Worm (Caenorhabditis elegans): ENCODE results near the gene K07D4.4.
A peak's percentile ranks its signal among the peaks of the same experiment; 100 is the strongest.

K07D4.4 gene

ce11 chrII:4044349-4044748, 12.2 kb upstream of the K07D4.4 start, which contains the start of gene rpn-11 (continued):
- TF ChIP-seq ztf-7 (tag; optimal IDR thresholded peaks at IDR 0.05) (peak; percentile 46), lin-29 (GFP tag; IDR thresholded peaks at IDR 0.05) (peak; percentile 74; the same call in 1 of the 2 replicates), daf-8 (GFP tag; IDR thresholded peaks at IDR 0.05) (no peak), hmg-1.1 (GFP tag; IDR thresholded peaks at IDR 0.05) (peak; percentile 74), R02D3.7 (tag; optimal IDR thresholded peaks at IDR 0.05) (no peak), nhr-28 (tag; optimal IDR thresholded peaks at IDR 0.05) (peak; percentile 41), daf-19 (GFP tag; conservative IDR thresholded peaks at IDR 0.05) (0 out of 2 replicates have a peak, but pooled peaks have one; percentile 39), nhr-11 (tag; optimal IDR thresholded peaks at IDR 0.05) (peak; percentile 51), fkh-10 (GFP tag; optimal IDR thresholded peaks at IDR 0.05) (peak; percentile 43), nhr-48 (tag; optimal IDR thresholded peaks at IDR 0.05) (peak; percentile 63), dmd-6 (GFP tag; IDR thresholded peaks at IDR 0.05) (peak; percentile 77), dve-1 (tag; optimal IDR thresholded peaks at IDR 0.05; ENCODE audit: insufficient read depth) (peak; percentile 77), sdz-12 (GFP tag; optimal IDR thresholded peaks at IDR 0.05) (no peak), egl-27 (tag; optimal IDR thresholded peaks at IDR 0.05) (no peak), hif-1 (tag; optimal IDR thresholded peaks at IDR 0.05) (peak in 1 of 2 experiments; percentile 66), egl-43 (GFP tag; IDR thresholded peaks at IDR 0.05) (0 out of 2 replicates have a peak, but pooled peaks have one; percentile 52), rbr-2 (tag; optimal IDR thresholded peaks at IDR 0.05) (peak; percentile 90), zfp-2 (tag; optimal IDR thresholded peaks at IDR 0.05) (peak; percentile 64), Y48G9A.11 (GFP tag; IDR thresholded peaks at IDR 0.05) (no peak), lin-38 (GFP tag; IDR thresholded peaks at IDR 0.05) (peak; percentile 90), lsy-2 (tag; optimal IDR thresholded peaks at IDR 0.05) (peak; percentile 81 to 97), mxl-3 (GFP tag; optimal IDR thresholded peaks at IDR 0.05) (peak; percentile 60), dpl-1 (GFP tag; optimal IDR thresholded peaks at IDR 0.05) (peak; percentile 97), lin-15B (tag; optimal IDR thresholded peaks at IDR 0.05) (no peak), ZK337.2 (GFP tag; IDR thresholded peaks at IDR 0.05) (peak; percentile 49; the same call in 1 of the 2 replicates), unc-39 (tag; optimal IDR thresholded peaks at IDR 0.05) (no peak), mdl-1 (tag; optimal IDR thresholded peaks at IDR 0.05) (peak in 1 of 2 experiments; percentile 83), saeg-2 (GFP tag; IDR thresholded peaks at IDR 0.05) (no peak), php-3 (GFP tag; IDR thresholded peaks at IDR 0.05) (peak; percentile 60; the same call in 1 of the 2 replicates), mes-2 (tag; optimal IDR thresholded peaks at IDR 0.05; ENCODE audit: poor library complexity, severe bottlenecking) (peak; percentile 93), daf-16 (GFP tag; optimal IDR thresholded peaks at IDR 0.05) (peak in 1 of 2 experiments; percentile 18), daf-16 (tag; optimal IDR thresholded peaks at IDR 0.05) (peak; percentile 37), T26A8.4 (GFP tag; IDR thresholded peaks at IDR 0.05) (peak; percentile 88), cey-2 (tag; optimal IDR thresholded peaks at IDR 0.05; ENCODE audit: borderline replicate concordance, insufficient read depth) (no peak), snpc-1.2 (GFP tag; IDR thresholded peaks at IDR 0.05) (no peak), gei-8 (GFP tag; optimal IDR thresholded peaks at IDR 0.05) (no peak), Y5F2A.4 (GFP tag; optimal IDR thresholded peaks at IDR 0.05) (no peak), nhr-77 (tag; optimal IDR thresholded peaks at IDR 0.05) (peak; percentile 66), ama-1 (optimal IDR thresholded peaks at IDR 0.05) (peak; percentile 42), nhr-111 (GFP tag; optimal IDR thresholded peaks at IDR 0.05) (no peak), ztf-11 (tag; optimal IDR thresholded peaks at IDR 0.05) (no peak)

- TF ChIP-seq ZK337.2 (GFP tag; IDR thresholded peaks at IDR 0.05) (no peak), aly-2 (tag; optimal IDR thresholded peaks at IDR 0.05) (no peak), lin-39 (tag; optimal IDR thresholded peaks at IDR 0.05) (no peak), Y48G9A.11 (GFP tag; IDR thresholded peaks at IDR 0.05) (0 out of 2 replicates have a peak, but pooled peaks have one; percentile 34), F10B5.3 (tag; optimal IDR thresholded peaks at IDR 0.05) (no peak), lin-38 (GFP tag; IDR thresholded peaks at IDR 0.05) (peak; percentile 52), egl-43 (GFP tag; IDR thresholded peaks at IDR 0.05) (peak; percentile 19; the same call in 1 of the 2 replicates), F49E8.2 (tag; optimal IDR thresholded peaks at IDR 0.05; ENCODE audit: borderline replicate concordance) (peak; percentile 63), pha-4 (GFP tag; IDR thresholded peaks at IDR 0.05) (0 out of 2 replicates have a peak, but pooled peaks have one; percentile 18), pha-4 (tag; optimal IDR thresholded peaks at IDR 0.05) (no peak), dmd-6 (GFP tag; IDR thresholded peaks at IDR 0.05) (no peak), unc-130 (GFP tag; optimal IDR thresholded peaks at IDR 0.05) (peak; percentile 29), snpc-1.2 (GFP tag; IDR thresholded peaks at IDR 0.05) (peak; percentile 60; the same call in 1 of the 2 replicates), ztf-11 (tag; optimal IDR thresholded peaks at IDR 0.05) (no peak), dve-1 (tag; optimal IDR thresholded peaks at IDR 0.05; ENCODE audit: insufficient read depth) (no peak), aha-1 (tag) (peak; percentile 80), spr-3 (GFP tag; optimal IDR thresholded peaks at IDR 0.05) (no peak), ama-1 (optimal IDR thresholded peaks at IDR 0.05) (peak; percentile 62), zip-11 (GFP tag; IDR thresholded peaks at IDR 0.05) (no peak)
Observed at ce11 chrII:4042696-4043095, 10.5 kb upstream of the K07D4.4 start.
